Fruit fly (Drosophila melanogaster): ENCODE results near the gene CG31156.
A peak's percentile ranks its signal among the peaks of the same experiment; 100 is the strongest.

CG31156 gene

DNA sequence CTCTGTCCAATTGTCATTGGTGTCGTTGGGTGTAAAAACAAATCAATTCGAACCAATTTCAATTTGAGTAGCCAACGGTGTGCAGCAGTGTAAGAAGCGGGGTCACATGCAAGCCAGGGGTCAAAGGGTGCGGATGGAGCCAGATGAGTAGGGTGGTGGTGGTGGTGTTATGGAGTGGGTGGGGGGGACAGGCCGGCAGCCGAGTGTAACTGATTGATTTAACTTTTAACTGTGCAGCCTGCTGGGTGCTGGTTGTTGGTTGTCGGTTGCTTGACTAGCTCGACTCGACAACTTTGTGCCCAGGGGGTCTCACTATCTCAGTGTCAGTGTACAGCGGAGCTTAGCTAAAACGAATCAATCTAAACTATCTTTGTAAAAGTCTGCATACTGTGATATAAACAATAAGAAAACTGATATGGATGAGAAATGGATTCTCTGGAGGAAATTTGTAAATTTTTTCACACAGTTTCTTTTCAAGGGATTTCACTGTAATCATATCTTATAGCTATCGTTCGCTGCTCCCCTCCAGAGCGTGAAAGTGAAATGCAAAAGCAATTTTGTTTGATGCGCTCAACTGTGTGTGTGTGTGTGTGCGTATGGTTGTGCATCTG lies 16.0 kb downstream of the CG31156 start (continued):
- TF ChIP-seq Abd-B (GFP tag; optimal IDR thresholded peaks at IDR 0.05) (no peak), CG16863 (GFP tag; optimal IDR thresholded peaks at IDR 0.05) (peak; percentile 70), Ssrp (tag; optimal IDR thresholded peaks at IDR 0.05) (peak; percentile 69), Chrac-16 (GFP tag; optimal IDR thresholded peaks at IDR 0.05) (peak; percentile 66), gce (GFP tag; IDR thresholded peaks at IDR 0.05) (peak; percentile 82; the same call in 2 of the 3 replicates), caup (GFP tag; optimal IDR thresholded peaks at IDR 0.05; ENCODE audit: severe bottlenecking) (peak; percentile 16), CG9876 (GFP tag; optimal IDR thresholded peaks at IDR 0.05) (peak; percentile 31), CG3163 (GFP tag; optimal IDR thresholded peaks at IDR 0.05) (peak; percentile 15), CG14050 (GFP tag; IDR thresholded peaks at IDR 0.05) (peak; percentile 57; the same call in 2 of the 3 replicates), exex (tag; optimal IDR thresholded peaks at IDR 0.05) (no peak), CG12299 (tag; optimal IDR thresholded peaks at IDR 0.05) (peak; percentile 28), gsb (GFP tag; IDR thresholded peaks at IDR 0.05) (0 out of 2 replicates have a peak, but pooled peaks have one; percentile 44), CG4404 (GFP tag; IDR thresholded peaks at IDR 0.05) (peak; percentile 50; the same call in 1 of the 2 replicates), Lpt (GFP tag; optimal IDR thresholded peaks at IDR 0.05) (no peak), so (GFP tag; IDR thresholded peaks at IDR 0.05) (peak; percentile 75; the same call in 2 of the 3 replicates), ranshi (GFP tag; IDR thresholded peaks at IDR 0.05) (peak; percentile 83), sim (GFP tag; IDR thresholded peaks at IDR 0.05) (peak; percentile 54; the same call in 1 of the 2 replicates), vfl (GFP tag; optimal IDR thresholded peaks at IDR 0.05) (no peak), jigr1 (GFP tag; IDR thresholded peaks at IDR 0.05) (peak; percentile 60; the same call in 2 of the 3 replicates), ewg (GFP tag; optimal IDR thresholded peaks at IDR 0.05) (peak; percentile 65), gfzf (GFP tag; optimal IDR thresholded peaks at IDR 0.05) (no peak), CG17829 (tag; optimal IDR thresholded peaks at IDR 0.05) (peak; percentile 70), CG10654 (GFP tag; optimal IDR thresholded peaks at IDR 0.05) (no peak), Taf1 (GFP tag; IDR thresholded peaks at IDR 0.05) (0 out of 2 replicates have a peak, but pooled peaks have one; percentile 16), Hey (tag; optimal IDR thresholded peaks at IDR 0.05) (no peak), CG4424 (GFP tag; optimal IDR thresholded peaks at IDR 0.05) (no peak), gcm2 (GFP tag; optimal IDR thresholded peaks at IDR 0.05) (no peak), CG2875 (GFP tag; optimal IDR thresholded peaks at IDR 0.05) (peak; percentile 65), B-H1 (GFP tag; IDR thresholded peaks at IDR 0.05) (peak; percentile 78), CG2116 (GFP tag; optimal IDR thresholded peaks at IDR 0.05) (peak; percentile 2), CG17359 (tag; optimal IDR thresholded peaks at IDR 0.05) (no peak), Xrp1 (GFP tag; IDR thresholded peaks at IDR 0.05) (peak; percentile 88), CG43689 (GFP tag; IDR thresholded peaks at IDR 0.05) (0 out of 2 replicates have a peak, but pooled peaks have one; percentile 30), ATbp (GFP tag; optimal IDR thresholded peaks at IDR 0.05) (peak; percentile 87), pan (optimal IDR thresholded peaks at IDR 0.05) (no peak), pan (GFP tag; optimal IDR thresholded peaks at IDR 0.05 in 1 of 2, IDR thresholded peaks at IDR 0.05 in 1 of 2) (peak in 1 of 2 experiments; percentile 76), CG14710 (tag; optimal IDR thresholded peaks at IDR 0.05) (peak; percentile 50), CG8924 (tag; optimal IDR thresholded peaks at IDR 0.05) (peak; percentile 69), pb (GFP tag; optimal IDR thresholded peaks at IDR 0.05) (peak; percentile 53), CG3838 (GFP tag; optimal IDR thresholded peaks at IDR 0.05) (no peak), CG12155 (GFP tag; optimal IDR thresholded peaks at IDR 0.05) (peak; percentile 47), bab2 (GFP tag; optimal IDR thresholded peaks at IDR 0.05) (peak; percentile 64), CG9609 (GFP tag; optimal IDR thresholded peaks at IDR 0.05) (peak; percentile 23), CG2712 (tag; optimal IDR thresholded peaks at IDR 0.05) (peak; percentile 81), CG17385 (GFP tag; optimal IDR thresholded peaks at IDR 0.05) (peak; percentile 62), CG2199 (GFP tag; IDR thresholded peaks at IDR 0.05) (0 out of 3 replicates have a peak, but pooled peaks have one; percentile 80), CG14441 (GFP tag; IDR thresholded peaks at IDR 0.05) (peak; percentile 66), al (GFP tag; IDR thresholded peaks at IDR 0.05) (0 out of 2 replicates have a peak, but pooled peaks have one; percentile 34), Stat92E (GFP tag; optimal IDR thresholded peaks at IDR 0.05) (no peak), sima (GFP tag; optimal IDR thresholded peaks at IDR 0.05) (no peak)
